Worm (Caenorhabditis elegans) whole organism, early embryonic: ENCODE results near the gene pitr-2.

ENCODE experiments used
- B0310.2 ChIP-seq: sonication (generic microtip); optimal IDR thresholded peaks from 2 replicates; lab custom pipeline; 2016; ENCODE audit warnings: mild to moderate bottlenecking, missing genetic modification characterization, missing compliant biosample characterization
- F13C5.2 ChIP-seq: sonication (generic microtip); optimal IDR thresholded peaks from 2 replicates; lab custom pipeline; 2017; ENCODE audit warnings: mild to moderate bottlenecking, missing genetic modification characterization, inconsistent platforms, missing compliant biosample characterization
- aly-1 ChIP-seq: sonication (generic microtip); optimal IDR thresholded peaks from 2 replicates; lab custom pipeline; 2016; ENCODE audit warnings: missing genetic modification characterization, missing compliant biosample characterization
- ama-1 ChIP-seq: fragments of 150-350 bp; optimal IDR thresholded peaks from 2 replicates; lab custom pipeline; 2014
- ceh-13 ChIP-seq: fragments of 200-800 bp; sonication (Bioruptor generic); optimal IDR thresholded peaks from 2 replicates; lab custom pipeline; 2018; ENCODE audit warnings: mild to moderate bottlenecking, missing genetic modification characterization, missing compliant biosample characterization
- ceh-36 ChIP-seq: sonication (generic microtip); optimal IDR thresholded peaks from 2 replicates; lab custom pipeline; 2016; ENCODE audit warnings: missing genetic modification characterization, inconsistent platforms, missing compliant biosample characterization
- ets-7 ChIP-seq: sonication (generic microtip); optimal IDR thresholded peaks from 2 replicates; lab custom pipeline; 2016; ENCODE audit warnings: missing genotype, missing genetic modification characterization, missing compliant biosample characterization
- flt-1 ChIP-seq: fragments of 200-800 bp; sonication (Bioruptor generic); IDR thresholded peaks from 2 replicates; pipeline ENCODE4 v1.3.6; 2022; ENCODE audit warnings: missing genetic modification characterization, missing compliant biosample characterization
- hmbx-1 ChIP-seq: sonication (generic microtip); optimal IDR thresholded peaks from 2 replicates; lab custom pipeline; 2016; ENCODE audit warnings: mild to moderate bottlenecking, missing genetic modification characterization, missing compliant biosample characterization
- hmg-4 ChIP-seq: fragments of 200-800 bp; sonication (Bioruptor generic); optimal IDR thresholded peaks from 2 replicates; lab custom pipeline; 2018; ENCODE audit warnings: mild to moderate bottlenecking, missing genetic modification characterization, missing compliant biosample characterization
- hnd-1 ChIP-seq: sonication (generic microtip); optimal IDR thresholded peaks from 2 replicates; lab custom pipeline; 2016; ENCODE audit warnings: missing genetic modification characterization, missing compliant biosample characterization
- pes-1 ChIP-seq: fragments of 200-800 bp; sonication (Bioruptor generic); IDR thresholded peaks from 2 replicates; pipeline ENCODE4 v1.3.6; 2022; ENCODE audit warnings: missing genetic modification reagents, missing genetic modification characterization, missing compliant biosample characterization
- scrt-1 ChIP-seq: fragments of 200-800 bp; sonication (Bioruptor generic); IDR thresholded peaks from 2 replicates; pipeline ENCODE4 v1.3.6; 2022; ENCODE audit warnings: missing genetic modification characterization, missing compliant biosample characterization
- sea-1 ChIP-seq: fragments of 200-800 bp; sonication (Bioruptor generic); conservative IDR thresholded peaks from 2 replicates; pipeline ENCODE4 v1.3.6; 2022; ENCODE audit warnings: missing genetic modification characterization, missing compliant biosample characterization
- tbx-11 ChIP-seq: fragments of 200-800 bp; sonication (Bioruptor generic); IDR thresholded peaks from 2 replicates; pipeline ENCODE4 v1.3.6; 2022; ENCODE audit warnings: missing genetic modification characterization, missing compliant biosample characterization
- tbx-37 ChIP-seq: fragments of 200-800 bp; sonication (Bioruptor generic); conservative IDR thresholded peaks from 2 replicates; pipeline ENCODE4 v1.3.6; 2022; ENCODE audit warnings: missing genetic modification reagents, missing genetic modification characterization, missing compliant biosample characterization
- tra-4 ChIP-seq: sonication (generic microtip); optimal IDR thresholded peaks from 2 replicates; lab custom pipeline; 2017; ENCODE audit warnings: missing genetic modification characterization, missing compliant biosample characterization

The pitr-2 gene

ce11 chrV:9128562-9128961, 9.0 kb downstream of the pitr-2 start:
- TF ChIP-seq B0310.2 (tag; lab: Kevin White, UChicago): no peak
- no peak for TF ChIP-seq ets-7 (tag; lab: Kevin White, UChicago)
- TF ChIP-seq tbx-11 (GFP tag; lab: Robert Waterston, UW): no peak
- TF ChIP-seq ceh-36 (tag; lab: Kevin White, UChicago): no peak
- TF ChIP-seq aly-1 (tag; lab: Kevin White, UChicago): no peak
- TF ChIP-seq F13C5.2: no peak
- TF ChIP-seq hmg-4: no peak
- no peak for TF ChIP-seq pes-1 (GFP tag; lab: Robert Waterston, UW)
- TF ChIP-seq hnd-1 (tag; lab: Kevin White, UChicago): no peak
- no peak for TF ChIP-seq flt-1

ce11 chrV:9127773-9128172, 9.7 kb downstream of the pitr-2 start, which contains the start of gene F21C10.3:
F21C10.3 (plus strand) TSS chrV:9128073.
- TF ChIP-seq ceh-36 (tag; lab: Kevin White, UChicago) (no peak), tbx-11 (GFP tag; lab: Robert Waterston, UW) (no peak), sea-1 (GFP tag; lab: Robert Waterston, UW) (no peak), B0310.2 (tag; lab: Kevin White, UChicago) (no peak)

ce11 chrV:9126316-9126715, 11.2 kb downstream of the pitr-2 start, which contains the start of gene F21C10.4:
F21C10.4 (plus strand) TSS chrV:9126616.
- no peak for TF ChIP-seq flt-1
- TF ChIP-seq ets-7 (tag; lab: Kevin White, UChicago): no peak
- no peak for TF ChIP-seq ceh-13 (GFP tag; lab: Kevin White, UChicago)
- no peak for TF ChIP-seq hmg-4
- no peak for TF ChIP-seq ceh-36 (tag; lab: Kevin White, UChicago)
- no peak for TF ChIP-seq scrt-1
- no peak for TF ChIP-seq tbx-37
- no peak for TF ChIP-seq B0310.2 (tag; lab: Kevin White, UChicago)
- no peak for TF ChIP-seq hmbx-1
- no peak for TF ChIP-seq pes-1 (GFP tag; lab: Robert Waterston, UW)
- TF ChIP-seq aly-1 (tag; lab: Kevin White, UChicago): no peak
- TF ChIP-seq F13C5.2: no peak
- no peak for TF ChIP-seq hnd-1 (tag; lab: Kevin White, UChicago)
- no peak for TF ChIP-seq ama-1 (lab: Kevin White, UChicago)

ce11 chrV:9125345-9125744, 12.2 kb downstream of the pitr-2 start, which contains the start of gene F21C10.5:
F21C10.5 (plus strand) TSS chrV:9125645.
- TF ChIP-seq tbx-11 (GFP tag; lab: Robert Waterston, UW): no peak

DNA sequence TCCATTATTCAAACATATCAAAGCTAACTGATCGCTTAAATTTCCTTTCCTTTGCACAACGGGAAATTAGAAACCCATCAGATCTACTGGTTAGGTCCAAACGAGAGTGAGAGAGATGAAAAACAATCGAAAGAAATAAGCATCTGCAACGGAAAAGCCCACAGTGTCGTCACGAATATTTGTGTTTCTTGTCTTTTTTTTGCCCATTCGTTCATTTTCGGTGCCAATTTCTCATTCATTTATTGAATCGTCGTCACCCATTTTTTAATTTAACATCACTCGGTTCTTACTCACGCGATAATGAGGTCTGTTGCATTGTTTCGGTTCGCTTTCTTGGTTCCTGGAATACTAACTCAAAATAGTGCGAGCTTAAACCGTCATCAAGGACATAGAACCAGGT, 13.3 kb downstream of the pitr-2 start, which contains the start of gene F21C10.6:
F21C10.6 (plus strand) TSS at position 301 of the 400 bp plus-strand sequence.
- TF ChIP-seq pes-1 (GFP tag; lab: Robert Waterston, UW): no peak
- no peak for TF ChIP-seq hmg-4
- TF ChIP-seq ama-1 (lab: Kevin White, UChicago): no peak
- no peak for TF ChIP-seq hmbx-1
- no peak for TF ChIP-seq ceh-36 (tag; lab: Kevin White, UChicago)
- TF ChIP-seq aly-1 (tag; lab: Kevin White, UChicago): no peak
- TF ChIP-seq tbx-37: no peak
- TF ChIP-seq flt-1: no peak

DNA sequence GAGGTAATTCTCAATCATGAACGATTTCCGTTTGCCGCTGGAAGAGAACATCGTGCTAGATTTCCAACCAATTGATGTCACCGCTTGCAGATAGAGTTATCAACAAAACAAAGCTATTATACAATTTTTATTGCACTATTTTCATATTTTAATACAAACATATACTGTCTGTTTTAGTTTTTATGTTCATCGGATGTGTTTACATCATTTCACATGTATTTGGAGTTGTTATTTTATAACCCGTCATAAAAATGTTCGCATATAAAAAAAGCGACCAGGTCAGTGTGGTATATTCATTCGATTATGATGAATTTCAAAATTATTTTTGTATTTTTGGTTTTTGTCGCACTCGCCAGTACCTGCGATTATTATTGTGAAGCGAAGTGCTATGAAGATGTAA, 14.3 kb downstream of the pitr-2 start, which contains the start of gene F21C10.11:
F21C10.11 (plus strand) TSS at position 301 of the 400 bp plus-strand sequence.
- no peak for TF ChIP-seq scrt-1
- no peak for TF ChIP-seq B0310.2 (tag; lab: Kevin White, UChicago)
- TF ChIP-seq hnd-1 (tag; lab: Kevin White, UChicago): no peak
- no peak for TF ChIP-seq ceh-13 (GFP tag; lab: Kevin White, UChicago)
- TF ChIP-seq flt-1: no peak
- TF ChIP-seq ets-7 (tag; lab: Kevin White, UChicago): no peak
- TF ChIP-seq ama-1 (lab: Kevin White, UChicago): no peak
- no peak for TF ChIP-seq tra-4
- TF ChIP-seq pes-1 (GFP tag; lab: Robert Waterston, UW): no peak
- no peak for TF ChIP-seq hmg-4
- TF ChIP-seq F13C5.2: no peak
- TF ChIP-seq hmbx-1: no peak
- no peak for TF ChIP-seq tbx-11 (GFP tag; lab: Robert Waterston, UW)
- no peak for TF ChIP-seq aly-1 (tag; lab: Kevin White, UChicago)

DNA sequence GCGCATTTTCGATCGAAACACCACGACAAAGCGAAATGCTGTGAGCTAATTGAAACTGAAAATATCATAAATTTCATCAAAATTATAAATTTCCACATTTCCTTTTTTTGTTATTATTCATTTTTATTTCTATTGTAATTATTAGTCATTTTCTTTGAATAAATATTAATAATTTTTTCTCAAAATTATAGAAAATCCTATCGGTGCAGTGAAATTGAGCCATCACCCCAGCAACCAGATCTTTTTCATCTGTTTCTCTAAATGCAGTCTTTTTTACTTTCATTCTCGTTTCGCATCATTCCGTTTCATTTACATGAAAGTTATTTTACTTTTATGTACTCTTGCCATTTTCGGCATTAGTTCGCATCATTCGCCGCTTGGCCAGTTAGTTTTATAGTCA, 15.5 kb downstream of the pitr-2 start, which contains the start of gene F21C10.13:
F21C10.13 (plus strand) TSS at position 301 of the 400 bp plus-strand sequence.
- no peak for TF ChIP-seq hmg-4
- TF ChIP-seq tbx-11 (GFP tag; lab: Robert Waterston, UW): no peak
- TF ChIP-seq ceh-13 (GFP tag; lab: Kevin White, UChicago): no peak
- TF ChIP-seq ama-1 (lab: Kevin White, UChicago): no peak
- TF ChIP-seq aly-1 (tag; lab: Kevin White, UChicago): no peak
- TF ChIP-seq flt-1: no peak
- TF ChIP-seq ceh-36 (tag; lab: Kevin White, UChicago): no peak
- TF ChIP-seq hmbx-1: no peak
- TF ChIP-seq sea-1 (GFP tag; lab: Robert Waterston, UW): no peak
- no peak for TF ChIP-seq pes-1 (GFP tag; lab: Robert Waterston, UW)
- TF ChIP-seq ets-7 (tag; lab: Kevin White, UChicago): no peak
- TF ChIP-seq F13C5.2: no peak
- TF ChIP-seq tra-4: no peak

DNA sequence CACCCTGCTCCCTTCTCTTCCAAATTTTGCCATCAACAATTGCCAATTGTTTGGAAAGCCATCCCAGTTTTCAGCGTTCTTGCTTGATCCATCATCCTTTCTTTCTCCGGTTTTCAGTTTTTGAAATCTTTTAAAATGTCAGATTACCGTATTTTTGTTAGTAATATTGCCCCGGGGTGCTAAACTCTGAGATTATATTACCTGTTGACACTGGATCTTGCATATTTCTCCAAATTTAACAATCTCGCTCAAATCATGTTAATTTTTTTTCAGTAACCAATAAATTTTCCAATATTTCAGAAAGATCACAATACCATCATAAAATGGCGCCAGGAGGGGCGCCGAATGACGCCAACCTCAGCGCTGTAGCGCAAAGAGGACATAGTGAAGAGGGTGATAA, 25.1 kb downstream of the pitr-2 start, which contains the start of gene F21C10.7:
F21C10.7 (plus strand) TSS at position 301 of the 400 bp plus-strand sequence.
- TF ChIP-seq hnd-1 (tag; lab: Kevin White, UChicago): no peak
- no peak for TF ChIP-seq ets-7 (tag; lab: Kevin White, UChicago)
- no peak for TF ChIP-seq ceh-36 (tag; lab: Kevin White, UChicago)
- TF ChIP-seq tra-4: no peak
- TF ChIP-seq aly-1 (tag; lab: Kevin White, UChicago): no peak
- no peak for TF ChIP-seq flt-1
- TF ChIP-seq tbx-37: no peak
- TF ChIP-seq B0310.2 (tag; lab: Kevin White, UChicago): no peak
- TF ChIP-seq tbx-11 (GFP tag; lab: Robert Waterston, UW): no peak
- no peak for TF ChIP-seq pes-1 (GFP tag; lab: Robert Waterston, UW)
- no peak for TF ChIP-seq scrt-1
- TF ChIP-seq ceh-13 (GFP tag; lab: Kevin White, UChicago): no peak
- no peak for TF ChIP-seq hmbx-1
- TF ChIP-seq F13C5.2: no peak
- TF ChIP-seq ama-1 (lab: Kevin White, UChicago): no peak
- TF ChIP-seq sea-1 (GFP tag; lab: Robert Waterston, UW): no peak
- no peak for TF ChIP-seq hmg-4
